Fruit fly (Drosophila melanogaster): ENCODE measurements around the gene fzy.
A peak's percentile ranks its signal among the peaks of the same experiment; 100 is the strongest.

Gene fzy

DNA sequence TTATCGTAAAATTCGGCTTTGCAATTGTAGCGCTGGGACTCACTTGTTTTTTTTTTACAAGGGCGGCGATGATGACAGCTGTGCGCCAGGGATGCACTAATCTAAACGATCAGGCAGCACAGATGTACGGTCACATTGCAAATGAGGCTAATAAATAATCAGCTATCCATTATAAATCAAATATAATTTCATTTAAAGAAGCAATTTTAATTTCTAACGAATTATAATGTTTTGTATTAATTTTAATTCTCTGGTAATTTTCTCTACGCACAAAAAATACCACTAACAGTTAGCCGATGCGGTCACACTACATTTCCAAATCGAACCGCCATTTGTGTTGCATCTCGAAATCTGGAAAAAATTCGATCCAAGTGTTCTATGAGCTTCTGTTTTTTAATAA is at the start of gene fzy, which contains the start of gene cni:
fzy (plus strand) TSS at position 309 of the 400 bp plus-strand sequence.
cni (minus strand) TSS at position 79 of the 400 bp plus-strand sequence.
- peak; percentile 38 for TF ChIP-seq rgr (GFP tag; optimal IDR thresholded peaks at IDR 0.05)
- peak; percentile 49 for TF ChIP-seq sage (GFP tag; optimal IDR thresholded peaks at IDR 0.05)
- TF ChIP-seq sv (GFP tag; optimal IDR thresholded peaks at IDR 0.05) = no peak
- TF ChIP-seq Hnf4 (GFP tag; optimal IDR thresholded peaks at IDR 0.05) = peak; percentile 25
- no peak for TF ChIP-seq dl (GFP tag; optimal IDR thresholded peaks at IDR 0.05; ENCODE audit: insufficient read depth in 1 of 2, partially characterized antibody in 2 of 2)
- peak; percentile 42 for TF ChIP-seq Hr83 (GFP tag; optimal IDR thresholded peaks at IDR 0.05; ENCODE audit: poor library complexity, severe bottlenecking)
- peak in 1 of 2 experiments; percentile 17 for TF ChIP-seq foxo (GFP tag; optimal IDR thresholded peaks at IDR 0.05)
- no peak for TF ChIP-seq Rel (GFP tag; optimal IDR thresholded peaks at IDR 0.05)
- TF ChIP-seq Rel (tag; optimal IDR thresholded peaks at IDR 0.05) = peak; percentile 99
- peak; percentile 23 for TF ChIP-seq Jra (GFP tag; optimal IDR thresholded peaks at IDR 0.05)
- no peak for TF ChIP-seq Myc (optimal IDR thresholded peaks at IDR 0.05)

dm6 chr2L:16261576-16262217 is 49.1 kb upstream of the fzy start, which contains the start of the genes twe and CG4935:
Gene twe, minus strand, starts transcription at chr2L:16261877.
Gene CG4935, plus strand, starts transcription at chr2L:16262141.
- TF ChIP-seq rgr (GFP tag; optimal IDR thresholded peaks at IDR 0.05) = peak; percentile 36
- peak; percentile 1 for TF ChIP-seq psq (GFP tag; optimal IDR thresholded peaks at IDR 0.05)
- peak; percentile 40 for TF ChIP-seq Myc (optimal IDR thresholded peaks at IDR 0.05)
- TF ChIP-seq OdsH (GFP tag; optimal IDR thresholded peaks at IDR 0.05) = peak; percentile 4
- no peak for TF ChIP-seq CrebA (GFP tag; optimal IDR thresholded peaks at IDR 0.05; ENCODE audit: borderline replicate concordance)
- TF ChIP-seq tai (GFP tag; optimal IDR thresholded peaks at IDR 0.05) = no peak

DNA sequence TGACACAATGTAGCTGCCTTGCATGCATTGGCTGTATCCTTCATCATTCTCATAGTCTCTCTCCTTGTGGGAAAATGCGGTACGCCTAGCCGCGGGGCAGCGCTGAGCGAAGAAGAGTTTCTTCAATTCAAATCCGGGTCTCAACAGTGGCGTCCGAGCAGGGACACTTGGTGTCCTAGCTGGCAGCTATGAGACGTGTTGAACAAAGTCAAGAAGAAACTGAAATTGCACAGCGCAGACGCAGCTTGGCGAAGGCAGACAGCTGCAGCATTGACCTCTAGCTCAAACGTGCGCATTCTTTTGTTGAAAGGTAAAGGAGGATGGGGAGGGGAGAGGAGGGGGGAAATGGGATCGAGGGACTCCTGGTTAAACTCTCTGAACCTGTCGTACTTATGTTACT is 47.0 kb upstream of the fzy start:
- no peak for TF ChIP-seq HLH106 (tag; optimal IDR thresholded peaks at IDR 0.05)
- TF ChIP-seq dmrt93B (GFP tag; optimal IDR thresholded peaks at IDR 0.05) = no peak
- no peak for TF ChIP-seq fru (GFP tag; optimal IDR thresholded peaks at IDR 0.05)
- TF ChIP-seq N (GFP tag; optimal IDR thresholded peaks at IDR 0.05) = no peak
- no peak for TF ChIP-seq OdsH (GFP tag; optimal IDR thresholded peaks at IDR 0.05)
- TF ChIP-seq tai (GFP tag; optimal IDR thresholded peaks at IDR 0.05) = no peak
- TF ChIP-seq Myc (optimal IDR thresholded peaks at IDR 0.05) = no peak
- no peak for TF ChIP-seq woc (GFP tag; optimal IDR thresholded peaks at IDR 0.05)
- no peak for TF ChIP-seq ey (GFP tag; optimal IDR thresholded peaks at IDR 0.05)
- TF ChIP-seq CG32264 (GFP tag; optimal IDR thresholded peaks at IDR 0.05) = no peak
- no peak for TF ChIP-seq Hr83 (GFP tag; optimal IDR thresholded peaks at IDR 0.05; ENCODE audit: poor library complexity, severe bottlenecking)
- TF ChIP-seq Dif (GFP tag; optimal IDR thresholded peaks at IDR 0.05; ENCODE audit: partially characterized antibody) = no peak
- TF ChIP-seq pan (optimal IDR thresholded peaks at IDR 0.05) = no peak
- no peak for TF ChIP-seq Rel (GFP tag; optimal IDR thresholded peaks at IDR 0.05)
- TF ChIP-seq Rel (tag; optimal IDR thresholded peaks at IDR 0.05) = no peak
- TF ChIP-seq br (GFP tag; optimal IDR thresholded peaks at IDR 0.05) = no peak
- no peak for TF ChIP-seq psq (GFP tag; optimal IDR thresholded peaks at IDR 0.05)

DNA sequence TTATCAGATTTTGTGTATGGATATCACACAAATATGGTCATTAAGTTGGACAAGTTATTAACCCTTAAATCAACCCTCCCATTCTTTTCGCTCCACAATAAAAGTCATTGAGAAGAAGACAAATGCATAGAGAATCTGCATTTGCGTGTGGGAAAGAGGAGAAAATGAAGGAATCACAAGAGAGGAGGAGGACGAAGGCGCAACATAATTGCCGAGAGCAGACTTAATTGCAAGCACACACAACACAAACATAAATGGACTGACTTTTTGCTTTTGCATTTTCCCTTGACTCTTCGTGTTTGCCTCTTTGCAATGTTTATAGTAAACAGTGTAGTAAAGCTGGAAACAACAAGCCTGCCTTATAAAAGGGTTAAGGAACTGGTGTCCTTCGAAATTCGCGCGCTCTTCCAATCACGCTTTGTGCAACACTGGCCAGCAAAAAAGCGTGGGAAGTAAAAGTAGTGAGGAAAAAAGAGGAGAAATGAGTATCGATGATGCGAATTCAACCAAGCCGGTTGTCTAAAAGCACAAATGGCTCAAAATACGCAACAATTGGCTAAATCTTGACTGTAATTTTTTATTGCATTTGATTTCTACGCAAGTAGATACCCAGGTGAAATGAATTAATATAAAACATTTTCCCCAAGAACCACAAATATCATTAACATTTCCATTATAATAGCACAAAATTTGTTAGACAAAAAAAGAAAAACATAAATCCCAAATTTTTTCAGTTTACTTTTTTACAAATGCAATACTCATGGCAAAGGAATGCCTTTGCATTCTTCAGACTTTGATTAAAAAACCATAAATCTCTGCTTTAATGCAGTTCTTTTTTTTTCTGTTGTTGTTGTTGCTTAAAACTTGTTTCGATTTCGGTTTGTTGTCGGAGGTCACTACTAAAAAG is 43.3 kb upstream of the fzy start:
- no peak for TF ChIP-seq woc (GFP tag; optimal IDR thresholded peaks at IDR 0.05)
- no peak for TF ChIP-seq OdsH (GFP tag; optimal IDR thresholded peaks at IDR 0.05)
- peak; percentile 27 for TF ChIP-seq Hr83 (GFP tag; optimal IDR thresholded peaks at IDR 0.05; ENCODE audit: poor library complexity, severe bottlenecking)
- TF ChIP-seq jim (GFP tag; optimal IDR thresholded peaks at IDR 0.05) = no peak
- TF ChIP-seq foxo (GFP tag; optimal IDR thresholded peaks at IDR 0.05) = peak in 1 of 2 experiments; percentile 18
- TF ChIP-seq ey (GFP tag; optimal IDR thresholded peaks at IDR 0.05) = peak; percentile 3
- peak; percentile 82 for TF ChIP-seq psq (GFP tag; optimal IDR thresholded peaks at IDR 0.05)

dm6 chr2L:16268107-16268539 is 42.6 kb upstream of the fzy start:
- TF ChIP-seq Vsx2 (GFP tag; optimal IDR thresholded peaks at IDR 0.05; ENCODE audit: partially characterized antibody) = peak; percentile 44
- TF ChIP-seq Rel (GFP tag; optimal IDR thresholded peaks at IDR 0.05) = no peak
- peak; percentile 53 for TF ChIP-seq Rel (tag; optimal IDR thresholded peaks at IDR 0.05)
- TF ChIP-seq N (GFP tag; optimal IDR thresholded peaks at IDR 0.05) = no peak
- peak; percentile 77 for TF ChIP-seq Dif (GFP tag; optimal IDR thresholded peaks at IDR 0.05; ENCODE audit: partially characterized antibody)
- no peak for TF ChIP-seq CrebA (GFP tag; optimal IDR thresholded peaks at IDR 0.05; ENCODE audit: borderline replicate concordance)
- TF ChIP-seq fru (GFP tag; optimal IDR thresholded peaks at IDR 0.05) = peak; percentile 86
- peak; percentile 67 to 71 for TF ChIP-seq dl (GFP tag; optimal IDR thresholded peaks at IDR 0.05; ENCODE audit: insufficient read depth in 1 of 2, partially characterized antibody in 2 of 2)
